Worm (Caenorhabditis elegans): Measurements from ENCODE around the gene lim-6.

lim-6 gene

DNA sequence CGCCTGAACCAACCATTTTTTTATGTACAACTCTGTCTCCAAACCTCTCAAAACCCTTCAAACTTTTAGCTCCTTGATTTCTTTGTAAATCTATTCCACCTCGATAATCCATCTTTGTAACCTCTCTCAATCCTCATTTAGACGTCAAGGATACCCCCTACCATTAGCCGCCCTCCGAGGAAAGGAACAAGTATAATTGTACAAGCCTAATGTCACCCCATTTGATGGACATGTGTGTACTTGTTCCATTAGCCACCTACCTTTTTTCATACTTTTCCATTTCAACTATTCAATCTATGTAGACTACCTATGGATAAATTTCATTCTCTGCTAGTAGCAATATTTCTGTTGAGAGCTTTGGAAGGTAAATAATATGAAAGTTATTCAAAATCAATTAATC, 35.5 kb downstream of the lim-6 start, which contains the start of gene C05D9.4:
Gene C05D9.4, plus strand, starts transcription at position 301 of the 400 bp plus-strand sequence.
- TF ChIP-seq W03F9.2 (tag; optimal IDR thresholded peaks at IDR 0.05) (no peak), him-1 (tag; optimal IDR thresholded peaks at IDR 0.05) (no peak)

ce11 chrX:1108874-1109273, 36.6 kb downstream of the lim-6 start:
- TF ChIP-seq W03F9.2 (tag; optimal IDR thresholded peaks at IDR 0.05): no peak
- TF ChIP-seq dao-5 (tag; optimal IDR thresholded peaks at IDR 0.05): no peak
- TF ChIP-seq him-1 (tag; optimal IDR thresholded peaks at IDR 0.05): no peak

DNA sequence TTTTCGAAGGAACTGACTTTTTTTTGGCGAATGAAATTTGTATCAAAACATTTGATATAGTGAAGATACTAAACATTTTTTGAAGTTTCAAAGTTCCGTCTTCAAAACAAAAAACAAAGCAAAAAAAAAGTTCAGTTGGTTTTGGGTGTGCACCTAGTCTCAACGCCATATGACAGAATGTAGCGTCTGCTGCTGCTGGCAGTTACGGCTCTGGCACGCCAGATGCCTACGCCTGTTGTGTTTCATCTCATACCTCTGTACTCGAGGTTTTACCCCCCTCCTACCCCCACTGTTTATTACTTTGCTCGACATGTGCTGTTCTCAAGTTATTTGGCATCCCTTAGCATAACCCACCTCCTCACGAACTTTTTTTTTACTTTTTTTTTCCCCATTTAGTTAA, 38.5 kb downstream of the lim-6 start:
- TF ChIP-seq him-1 (tag; optimal IDR thresholded peaks at IDR 0.05) (no peak), W03F9.2 (tag; optimal IDR thresholded peaks at IDR 0.05) (no peak), dao-5 (tag; optimal IDR thresholded peaks at IDR 0.05) (no peak)

DNA sequence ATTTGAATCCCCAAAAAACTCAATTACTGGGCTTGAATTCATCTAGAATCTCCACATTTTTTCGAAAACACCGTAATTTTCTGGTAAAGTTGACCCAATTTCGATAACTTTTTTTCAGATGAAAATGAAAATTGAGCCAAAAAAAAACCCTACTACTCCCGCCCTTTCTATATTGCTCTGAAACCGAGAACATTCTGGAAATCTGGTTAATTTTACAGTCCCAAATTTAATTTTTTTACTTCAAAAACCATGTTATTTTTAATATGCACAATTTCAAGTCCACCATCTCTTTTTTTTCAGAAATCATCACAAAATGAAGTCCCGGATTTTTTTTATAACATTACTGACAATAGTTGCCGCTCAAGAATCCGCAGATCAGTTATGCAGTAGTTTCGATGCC, 39.4 kb downstream of the lim-6 start, which contains the start of gene C05D9.3:
Gene C05D9.3, plus strand, starts transcription at position 301 of the 400 bp plus-strand sequence.
- no peak for TF ChIP-seq dao-5 (tag; optimal IDR thresholded peaks at IDR 0.05)
- no peak for TF ChIP-seq W03F9.2 (tag; optimal IDR thresholded peaks at IDR 0.05)
- TF ChIP-seq him-1 (tag; optimal IDR thresholded peaks at IDR 0.05): no peak

DNA sequence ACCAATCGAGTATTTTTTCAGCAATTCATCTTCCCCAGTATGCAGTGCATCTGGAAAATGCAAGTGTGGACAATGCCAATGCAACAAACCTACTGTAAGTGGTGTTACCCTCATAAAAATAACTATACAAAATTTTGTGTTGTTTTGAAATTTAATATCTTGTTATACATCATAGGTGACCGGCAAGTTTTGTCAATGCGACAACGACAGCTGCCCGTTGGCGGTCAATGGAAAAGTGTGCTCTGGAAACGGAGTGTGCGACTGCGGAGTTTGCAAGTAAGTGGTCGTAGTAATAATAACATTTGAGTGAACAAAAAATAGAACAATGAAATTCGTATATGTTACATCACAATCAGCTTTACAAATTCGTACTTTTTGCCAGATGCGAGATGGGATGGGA, 43.0 kb downstream of the lim-6 start:
- no peak for TF ChIP-seq W03F9.2 (tag; optimal IDR thresholded peaks at IDR 0.05)
- no peak for TF ChIP-seq dao-5 (tag; optimal IDR thresholded peaks at IDR 0.05)

DNA sequence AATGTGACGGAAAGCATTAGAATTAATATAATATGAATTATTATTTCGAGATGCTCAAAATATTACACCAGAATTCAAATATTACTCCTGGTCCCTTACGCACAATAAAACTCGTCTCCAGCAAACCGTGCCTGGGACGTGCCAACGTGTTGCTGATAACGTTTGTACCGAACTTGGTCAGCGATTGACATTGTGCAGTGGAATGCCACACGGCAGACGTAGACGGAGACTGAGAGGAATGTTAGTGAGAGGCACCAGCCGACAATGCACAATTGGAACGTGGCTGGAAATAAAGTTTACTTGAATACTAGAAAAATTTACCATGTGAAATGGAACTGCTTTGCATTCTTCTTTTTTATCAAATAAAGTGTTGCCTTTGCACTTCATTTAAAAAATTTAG, 45.0 kb downstream of the lim-6 start:
- no peak for TF ChIP-seq dao-5 (tag; optimal IDR thresholded peaks at IDR 0.05)
- TF ChIP-seq him-1 (tag; optimal IDR thresholded peaks at IDR 0.05): no peak
- no peak for TF ChIP-seq W03F9.2 (tag; optimal IDR thresholded peaks at IDR 0.05)

- no peak for TF ChIP-seq dao-5 (tag; optimal IDR thresholded peaks at IDR 0.05)
- TF ChIP-seq W03F9.2 (tag; optimal IDR thresholded peaks at IDR 0.05): no peak
- TF ChIP-seq him-1 (tag; optimal IDR thresholded peaks at IDR 0.05): no peak
Observed at ce11 chrX:1119305-1119704, 47.1 kb downstream of the lim-6 start, which contains the start of gene C05D9.7. Gene C05D9.7 (minus strand): TSS chrX:1119405.

DNA sequence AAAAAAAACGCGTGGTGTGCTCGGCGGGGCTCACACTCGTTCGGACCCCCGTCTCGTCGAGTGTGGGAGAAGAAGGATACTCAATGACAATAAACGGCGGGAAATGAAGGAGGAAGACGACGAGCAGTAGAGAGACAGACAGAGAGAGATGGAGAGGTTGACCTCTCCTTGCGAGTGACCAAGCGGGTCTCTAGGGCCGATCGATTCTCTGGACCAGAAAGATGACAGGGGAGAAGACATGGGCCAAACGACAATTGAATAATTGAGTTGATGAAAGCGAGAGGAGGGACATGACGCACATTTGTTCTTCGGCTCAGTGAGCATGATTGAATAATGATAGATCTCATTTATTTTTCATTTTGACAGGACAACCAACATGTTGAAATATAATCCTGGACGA, 48.1 kb downstream of the lim-6 start:
- no peak for TF ChIP-seq dao-5 (tag; optimal IDR thresholded peaks at IDR 0.05)
- no peak for TF ChIP-seq W03F9.2 (tag; optimal IDR thresholded peaks at IDR 0.05)
- no peak for TF ChIP-seq him-1 (tag; optimal IDR thresholded peaks at IDR 0.05)

DNA sequence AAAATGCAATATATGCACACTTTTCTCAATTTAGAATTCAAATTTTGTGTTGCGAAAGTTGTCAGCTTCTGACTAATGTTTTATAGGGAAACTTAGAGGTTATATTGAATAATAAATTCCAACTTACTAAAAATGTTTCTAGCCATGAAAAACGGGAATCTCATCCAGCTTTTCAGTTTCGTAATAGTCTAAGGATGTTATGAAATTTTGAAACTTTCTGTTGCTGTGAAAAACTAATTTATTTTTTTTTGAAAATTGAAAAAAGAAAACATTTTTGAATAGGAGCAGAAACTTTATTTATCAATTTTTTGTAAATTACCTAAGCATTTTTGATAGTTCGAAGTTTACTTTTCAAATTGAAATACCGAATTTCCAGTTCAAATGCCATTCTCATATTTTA, 49.3 kb downstream of the lim-6 start:
- TF ChIP-seq dao-5 (tag; optimal IDR thresholded peaks at IDR 0.05): no peak
- no peak for TF ChIP-seq him-1 (tag; optimal IDR thresholded peaks at IDR 0.05)
- TF ChIP-seq W03F9.2 (tag; optimal IDR thresholded peaks at IDR 0.05): no peak

DNA sequence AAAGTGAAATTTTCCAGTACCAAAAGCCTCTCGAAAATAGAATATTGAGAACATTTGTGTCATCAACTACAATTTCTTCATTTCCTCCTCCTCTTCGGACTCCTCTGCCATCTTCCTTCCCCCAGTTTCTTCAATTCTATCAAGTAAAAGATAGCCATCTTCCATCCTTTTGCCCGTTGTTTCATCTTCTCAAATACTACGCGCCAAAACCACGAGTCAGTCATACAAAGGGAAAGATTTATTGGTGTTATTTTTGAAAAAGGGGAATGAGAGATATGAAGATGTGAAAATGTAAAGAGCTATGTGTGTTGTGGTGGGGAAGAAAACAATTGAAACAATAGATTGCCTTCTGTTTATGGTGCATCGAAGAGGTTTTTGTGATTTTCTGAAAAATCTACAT, 49.9 kb downstream of the lim-6 start:
- TF ChIP-seq him-1 (tag; optimal IDR thresholded peaks at IDR 0.05) (no peak), W03F9.2 (tag; optimal IDR thresholded peaks at IDR 0.05) (no peak), dao-5 (tag; optimal IDR thresholded peaks at IDR 0.05) (no peak)

- TF ChIP-seq W03F9.2 (tag; optimal IDR thresholded peaks at IDR 0.05) (no peak), dao-5 (tag; optimal IDR thresholded peaks at IDR 0.05) (no peak), him-1 (tag; optimal IDR thresholded peaks at IDR 0.05) (no peak)
Observed at ce11 chrX:1123471-1123870, 51.2 kb downstream of the lim-6 start.

DNA sequence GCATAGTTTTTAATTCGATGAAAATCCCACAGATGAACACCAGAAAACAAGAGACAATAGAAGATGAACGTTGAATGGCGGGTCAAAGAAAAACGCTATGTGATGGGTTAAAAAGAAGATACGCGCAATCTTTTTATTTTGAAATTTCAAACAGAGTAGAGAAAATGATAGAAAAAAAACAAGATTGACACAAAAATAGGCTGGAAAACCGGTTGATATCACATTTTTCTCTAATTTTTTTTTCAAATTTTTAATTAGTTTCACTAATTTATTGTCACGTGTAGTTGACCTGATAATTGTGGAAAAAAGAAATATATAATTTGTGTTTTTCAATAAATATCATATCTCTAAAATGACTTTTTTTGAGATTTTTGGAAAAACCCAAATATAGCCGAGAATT, 51.9 kb downstream of the lim-6 start, which contains the start of gene C05D9.9:
Gene C05D9.9, minus strand, starts transcription at position 101 of the 400 bp plus-strand sequence.
- TF ChIP-seq dao-5 (tag; optimal IDR thresholded peaks at IDR 0.05) (no peak), him-1 (tag; optimal IDR thresholded peaks at IDR 0.05) (no peak), W03F9.2 (tag; optimal IDR thresholded peaks at IDR 0.05) (no peak)

DNA sequence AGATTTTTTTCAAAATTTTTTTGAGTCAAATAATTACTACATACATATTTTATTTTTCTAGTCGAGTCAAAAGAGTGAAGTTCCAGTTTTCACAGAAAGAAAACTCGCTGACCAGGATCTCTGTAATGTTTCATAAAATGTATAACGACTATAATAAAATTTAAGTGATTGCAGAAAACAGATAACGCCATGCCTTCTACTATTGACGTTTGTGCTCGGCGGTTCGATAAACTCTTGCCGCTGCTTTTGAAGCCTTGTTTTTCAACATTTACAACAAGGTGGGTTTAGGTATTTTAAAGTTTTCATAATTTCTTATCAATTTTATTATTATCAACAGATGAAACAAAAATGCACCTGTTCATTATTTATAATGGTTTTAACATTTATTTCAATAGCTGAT, 53.2 kb downstream of the lim-6 start, which contains the start of gene lmp-2:
Gene lmp-2, plus strand, starts transcription at position 190 of the 400 bp plus-strand sequence.
- TF ChIP-seq him-1 (tag; optimal IDR thresholded peaks at IDR 0.05) (no peak), dao-5 (tag; optimal IDR thresholded peaks at IDR 0.05) (no peak)

- TF ChIP-seq W03F9.2 (tag; optimal IDR thresholded peaks at IDR 0.05): no peak
- no peak for TF ChIP-seq him-1 (tag; optimal IDR thresholded peaks at IDR 0.05)
- no peak for TF ChIP-seq dao-5 (tag; optimal IDR thresholded peaks at IDR 0.05)
Observed at ce11 chrX:1126207-1126606, 54.0 kb downstream of the lim-6 start.

ce11 chrX:1128503-1129036, 56.3 kb downstream of the lim-6 start, which contains the start of gene snx-1:
Gene snx-1 (plus strand): TSS chrX:1128986.
- peak; percentile 5 for TF ChIP-seq W03F9.2 (tag; optimal IDR thresholded peaks at IDR 0.05)
- no peak for TF ChIP-seq him-1 (tag; optimal IDR thresholded peaks at IDR 0.05)
